Worm (Caenorhabditis elegans) whole organism, late embryonic: ENCODE measurements around the gene uncp-18.

Experiments
- ama-1 ChIP-seq: fragments of 150-350 bp; optimal IDR thresholded peaks from 2 replicates; lab custom pipeline; 2014
- ceh-9 ChIP-seq: sonication (generic microtip); optimal IDR thresholded peaks from 2 replicates; lab custom pipeline; 2016; ENCODE audit warnings: mild to moderate bottlenecking, missing genetic modification characterization, inconsistent platforms, missing compliant biosample characterization
- eyg-1 ChIP-seq: sonication (generic microtip); optimal IDR thresholded peaks from 2 replicates; lab custom pipeline; 2016; ENCODE audit warnings: missing genotype, missing genetic modification characterization, missing compliant biosample characterization
- fax-1 ChIP-seq: sonication (generic microtip); optimal IDR thresholded peaks from 2 replicates; lab custom pipeline; 2016; ENCODE audit warnings: missing genotype, missing genetic modification characterization, missing compliant biosample characterization
- hlh-30 ChIP-seq: sonication (generic microtip); optimal IDR thresholded peaks from 2 replicates; lab custom pipeline; 2017; ENCODE audit warnings: antibody characterized with exemption, missing genetic modification characterization, missing compliant biosample characterization; ENCODE audit not compliant: insufficient read depth
- lin-11 ChIP-seq: fragments of 200-800 bp; sonication (Bioruptor generic); optimal IDR thresholded peaks from 2 replicates; lab custom pipeline; 2018; ENCODE audit warnings: mild to moderate bottlenecking, missing genetic modification characterization, missing compliant biosample characterization
- pax-1 ChIP-seq: fragments of 150-350 bp; optimal IDR thresholded peaks from 2 replicates; lab custom pipeline; 2014; ENCODE audit warnings: missing biosample characterization, missing genetic modification characterization
- pros-1 ChIP-seq: fragments of 150-350 bp; optimal IDR thresholded peaks from 2 replicates; lab custom pipeline; 2014; ENCODE audit warnings: missing biosample characterization, missing genetic modification reagents, missing genetic modification characterization
- ztf-16 ChIP-seq: sonication (generic microtip); optimal IDR thresholded peaks from 2 replicates; lab custom pipeline; 2017; ENCODE audit warnings: missing genetic modification characterization, missing compliant biosample characterization

DNA sequence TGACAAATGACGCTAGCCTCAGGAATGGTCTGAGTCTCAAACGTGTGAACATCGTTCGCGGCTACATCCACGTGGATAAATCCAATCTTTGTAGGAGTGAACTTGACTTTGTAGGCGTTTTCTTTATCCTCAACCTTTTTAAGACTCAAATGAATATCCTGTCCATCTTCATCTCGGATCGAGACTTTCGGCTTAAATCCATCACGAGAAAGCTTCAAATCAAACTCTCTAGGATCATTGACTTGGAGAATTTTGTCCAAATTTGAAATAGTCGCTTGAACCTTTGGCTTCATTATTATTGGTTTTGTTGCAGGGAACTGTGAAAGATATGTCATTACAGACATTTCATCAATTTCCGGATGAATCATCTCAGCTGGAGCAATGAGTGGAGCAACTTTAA, 16.4 kb upstream of the uncp-18 start:
- TF ChIP-seq eyg-1, result no peak
- no peak for TF ChIP-seq ama-1 (lab: Kevin White, UChicago)
- no peak for TF ChIP-seq lin-11 (tag; lab: Kevin White, UChicago)
- no peak for TF ChIP-seq pax-1
- TF ChIP-seq pros-1 (tag; lab: Kevin White, UChicago), result no peak
- TF ChIP-seq fax-1 (tag; lab: Kevin White, UChicago), result no peak
- TF ChIP-seq ztf-16 (tag; lab: Kevin White, UChicago), result no peak
- TF ChIP-seq ceh-9 (tag; lab: Kevin White, UChicago), result no peak
- TF ChIP-seq hlh-30 (tag; lab: Kevin White, UChicago), result no peak
